Fruit fly (Drosophila melanogaster) whole organism, pupa: ENCODE measurements around the gene Nepl11.

Experiments used
- CG10348 ChIP-seq: fragments of 200-800 bp; sonication (Bioruptor generic); IDR thresholded peaks from 2 replicates; pipeline ENCODE4 v1.3.6; 2022; ENCODE audit warnings: missing biosample characterization, missing genetic modification characterization
- CG12605 ChIP-seq: fragments of 200-800 bp; sonication (Bioruptor generic); IDR thresholded peaks from 2 replicates; pipeline ENCODE4 v1.3.6; 2022; ENCODE audit warnings: missing biosample characterization, missing genetic modification characterization
- CG13204 ChIP-seq: fragments of 200-800 bp; sonication (Bioruptor generic); optimal IDR thresholded peaks from 2 replicates; lab custom pipeline; 2018; ENCODE audit warnings: missing biosample characterization, mild to moderate bottlenecking, missing genetic modification characterization, moderate library complexity
- CG32121 ChIP-seq: fragments of 200-800 bp; sonication (Bioruptor generic); IDR thresholded peaks from 2 replicates; pipeline ENCODE4 v1.3.6; 2022; ENCODE audit warnings: missing biosample characterization, missing genetic modification characterization
- CG8159 ChIP-seq: fragments of 200-800 bp; sonication (Bioruptor generic); optimal IDR thresholded peaks from 3 replicates; lab custom pipeline; 2018; ENCODE audit warnings: missing biosample characterization, mild to moderate bottlenecking, missing genetic modification characterization, moderate library complexity
- CG8301 ChIP-seq: fragments of 200-800 bp; sonication (Bioruptor generic); optimal IDR thresholded peaks from 2 replicates; lab custom pipeline; 2018; ENCODE audit warnings: missing biosample characterization, mild to moderate bottlenecking, missing genetic modification characterization
- CG9948 ChIP-seq: fragments of 200-800 bp; sonication (Bioruptor generic); optimal IDR thresholded peaks from 2 replicates; lab custom pipeline; 2018; ENCODE audit warnings: missing biosample characterization, mild to moderate bottlenecking, missing genetic modification characterization, moderate library complexity
- D1 ChIP-seq: fragments of 200-800 bp; sonication (Bioruptor generic); optimal IDR thresholded peaks from 2 replicates; lab custom pipeline; 2018; ENCODE audit warnings: missing biosample characterization, mild to moderate bottlenecking, missing genetic modification characterization, moderate library complexity
- EcR ChIP-seq: fragments of 200-800 bp; sonication (Bioruptor generic); optimal IDR thresholded peaks from 3 replicates; lab custom pipeline; 2019; ENCODE audit warnings: missing biosample characterization, missing genetic modification characterization, mild to moderate bottlenecking, moderate library complexity, missing genetic modification reagents
- Pif1A ChIP-seq: fragments of 200-800 bp; sonication (Bioruptor generic); optimal IDR thresholded peaks from 3 replicates; lab custom pipeline; 2016; ENCODE audit warnings: missing biosample characterization, missing genetic modification characterization
- Snoo ChIP-seq: fragments of 200-800 bp; sonication (Bioruptor generic); optimal IDR thresholded peaks from 3 replicates; lab custom pipeline; 2017; ENCODE audit warnings: missing biosample characterization, mild to moderate bottlenecking, missing genetic modification characterization, inconsistent platforms
- fd96Ca ChIP-seq: fragments of 200-800 bp; sonication (Bioruptor generic); IDR thresholded peaks from 3 replicates; pipeline ENCODE4 v1.3.6; 2022; ENCODE audit warnings: missing biosample characterization, missing genetic modification characterization
- gl ChIP-seq: fragments of 200-800 bp; sonication (Bioruptor generic); optimal IDR thresholded peaks from 2 replicates; lab custom pipeline; 2018; ENCODE audit warnings: missing biosample characterization, mild to moderate bottlenecking, missing genetic modification characterization
- rn ChIP-seq: fragments of 200-800 bp; sonication (Bioruptor generic); IDR thresholded peaks from 2 replicates; pipeline ENCODE4 v1.3.6; 2022; ENCODE audit warnings: missing biosample characterization, missing genetic modification characterization

DNA sequence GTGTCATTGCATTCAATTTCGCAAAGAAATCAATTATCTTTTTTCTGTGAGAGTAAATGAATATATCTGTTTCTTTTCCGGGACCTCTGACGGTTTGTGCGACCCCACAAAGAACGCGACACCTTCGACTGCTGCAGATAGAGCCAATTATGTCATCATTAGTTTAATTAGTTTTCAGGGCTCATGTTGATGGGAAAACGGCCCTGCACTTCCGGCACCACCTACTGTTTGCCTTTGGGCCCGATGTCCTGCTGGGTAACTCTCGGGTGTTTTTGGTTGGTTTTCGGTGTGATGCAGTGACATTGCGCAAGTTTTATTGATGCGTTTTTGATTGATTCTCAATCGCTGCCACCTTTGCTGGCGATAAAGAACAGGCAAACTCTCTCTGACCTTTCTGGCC is 45.5 kb upstream of the Nepl11 start:
- TF ChIP-seq EcR (GFP tag; lab: Kevin White, UChicago): no peak
- TF ChIP-seq CG12605 (GFP tag; lab: Robert Waterston, UW): no peak
- TF ChIP-seq Pif1A: no peak
- no peak for TF ChIP-seq fd96Ca (GFP tag; lab: Robert Waterston, UW)
- TF ChIP-seq CG10348: no peak
- no peak for TF ChIP-seq rn
- no peak for TF ChIP-seq CG9948 (tag; lab: Kevin White, UChicago)
- no peak for TF ChIP-seq CG8159 (tag; lab: Kevin White, UChicago)
- no peak for TF ChIP-seq gl (tag; lab: Kevin White, UChicago)
- TF ChIP-seq D1 (tag; lab: Kevin White, UChicago): no peak
- no peak for TF ChIP-seq CG32121 (GFP tag; lab: Robert Waterston, UW)
- TF ChIP-seq CG13204 (GFP tag; lab: Kevin White, UChicago): no peak
- TF ChIP-seq CG8301 (tag; lab: Kevin White, UChicago): no peak
- TF ChIP-seq Snoo (tag; lab: Kevin White, UChicago): no peak
